Worm (Caenorhabditis elegans): ENCODE measurements around the gene cpr-1.

- TF ChIP-seq cog-1 (tag; optimal IDR thresholded peaks at IDR 0.05) (no peak), ztf-23 (GFP tag; IDR thresholded peaks at IDR 0.05) (no peak)
Observed at ce11 chrV:11976734-11977133, 1.4 kb downstream of the cpr-1 start.

Measured in whole organism, midembryonic.